Worm (Caenorhabditis elegans): ENCODE results near the gene C18B2.2.

- no peak for TF ChIP-seq hmg-4 (GFP tag; optimal IDR thresholded peaks at IDR 0.05)
- TF ChIP-seq tbx-11 (GFP tag; IDR thresholded peaks at IDR 0.05), result no peak
- no peak for TF ChIP-seq hnd-1 (tag; optimal IDR thresholded peaks at IDR 0.05)
- no peak for TF ChIP-seq scrt-1 (GFP tag; IDR thresholded peaks at IDR 0.05)
- TF ChIP-seq ama-1 (optimal IDR thresholded peaks at IDR 0.05), result no peak
- TF ChIP-seq pes-1 (GFP tag; IDR thresholded peaks at IDR 0.05), result no peak
These were observed 4.8 kb downstream of the C18B2.2 start, which contains the start of gene vep-2 for ce11 chrX:3628016-3628415.
